Comparison of ENCODE assay signal across 1 fruit fly cellular context in the genomic region with DNA sequence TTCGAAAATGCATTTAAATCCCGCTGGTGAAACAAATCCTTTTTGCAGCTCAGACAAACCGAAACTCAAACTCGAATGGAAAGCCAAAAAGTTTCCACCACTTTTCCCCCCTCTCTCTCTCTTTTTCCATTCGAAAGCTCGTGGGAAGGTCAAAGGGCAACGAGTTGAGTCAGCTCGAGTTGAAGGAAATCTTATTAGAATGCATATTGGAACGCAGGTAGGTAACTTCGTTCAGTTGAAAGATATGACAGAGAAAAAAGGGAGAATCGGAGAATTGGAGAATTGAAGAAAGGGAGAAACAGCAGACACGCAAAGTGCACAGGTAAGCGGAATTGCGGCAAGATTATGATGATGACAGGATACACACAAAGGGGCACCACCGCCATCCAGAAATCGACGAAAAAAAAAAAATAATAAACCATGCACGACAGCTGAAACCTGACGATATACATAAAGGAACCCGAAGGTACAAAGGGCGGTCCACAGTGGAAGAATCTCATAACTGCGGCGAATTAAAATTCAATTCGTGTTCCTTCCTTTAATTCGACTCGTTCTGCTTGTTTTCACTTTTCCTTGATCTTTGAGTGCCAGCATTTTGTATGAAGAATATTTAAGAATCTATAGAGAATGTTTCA.
TF ChIP-seq lines count a peak whose summit lies in the region.

No protein-coding gene starts in this region.

TF ChIP-seq in whole organism, embryonic, 481 proteins besides CTCF, POLR2A, EP300 and RAD21 (continued from another document):
- TF ChIP-seq sug (tag; optimal IDR thresholded peaks at IDR 0.05; lab: Kevin White, UChicago) (no peak), crol (GFP tag; IDR thresholded peaks at IDR 0.05; lab: Robert Waterston, UW) (peak; percentile 19; the same call in 1 of the 2 replicates), Scr (GFP tag; IDR thresholded peaks at IDR 0.05; lab: Robert Waterston, UW; ENCODE audit: partially characterized antibody) (no peak), CG7839 (tag; optimal IDR thresholded peaks at IDR 0.05; lab: Kevin White, UChicago) (no peak), caup (GFP tag; optimal IDR thresholded peaks at IDR 0.05; lab: Kevin White, UChicago; ENCODE audit: severe bottlenecking) (no peak)
TF ChIP-seq in whole organism, embryonic: peak in this region for 10.
